Worm (Caenorhabditis elegans): ENCODE measurements around the gene C02F5.12.

Gene C02F5.12

ce11 chrIII:8235880-8236279 lies 6.9 kb downstream of the C02F5.12 start, which contains the start of gene C02F5.5:
Gene C02F5.5, plus strand, starts transcription at chrIII:8236180.
- no peak for TF ChIP-seq rbr-2 (tag; optimal IDR thresholded peaks at IDR 0.05)
- TF ChIP-seq spr-1 (tag; optimal IDR thresholded peaks at IDR 0.05): no peak
- no peak for TF ChIP-seq nhr-237 (tag; optimal IDR thresholded peaks at IDR 0.05)
- no peak for TF ChIP-seq sdz-12 (GFP tag; optimal IDR thresholded peaks at IDR 0.05)
- TF ChIP-seq zip-11 (GFP tag; IDR thresholded peaks at IDR 0.05): no peak
- TF ChIP-seq dmd-9 (GFP tag; IDR thresholded peaks at IDR 0.05): no peak
- no peak for TF ChIP-seq nhr-48 (tag; optimal IDR thresholded peaks at IDR 0.05)
- no peak for TF ChIP-seq ceh-62 (tag; optimal IDR thresholded peaks at IDR 0.05)
- no peak for TF ChIP-seq hlh-30 (tag; optimal IDR thresholded peaks at IDR 0.05; ENCODE audit: insufficient read depth)

ce11 chrIII:8235358-8235757 lies 7.5 kb downstream of the C02F5.12 start, which contains the start of gene C02F5.14:
Gene C02F5.14, minus strand, starts transcription at chrIII:8235514.
- TF ChIP-seq T20F7.1 (GFP tag; optimal IDR thresholded peaks at IDR 0.05) (no peak), ZK546.5 (tag; optimal IDR thresholded peaks at IDR 0.05) (no peak), F26F4.8 (GFP tag; conservative IDR thresholded peaks at IDR 0.05) (no peak), ceh-44 (GFP tag; IDR thresholded peaks at IDR 0.05) (no peak), cey-2 (tag; optimal IDR thresholded peaks at IDR 0.05; ENCODE audit: borderline replicate concordance, insufficient read depth) (no peak), hmg-1.1 (GFP tag; IDR thresholded peaks at IDR 0.05) (no peak), lin-29 (GFP tag; IDR thresholded peaks at IDR 0.05) (no peak)

- TF ChIP-seq attf-4 (tag; optimal IDR thresholded peaks at IDR 0.05) (no peak), fkh-10 (GFP tag; optimal IDR thresholded peaks at IDR 0.05) (no peak), lir-3 (tag; optimal IDR thresholded peaks at IDR 0.05) (no peak), set-16 (GFP tag; IDR thresholded peaks at IDR 0.05) (no peak), nhr-76 (tag; optimal IDR thresholded peaks at IDR 0.05) (no peak), T20F7.1 (GFP tag; optimal IDR thresholded peaks at IDR 0.05) (no peak), snpc-1.2 (GFP tag; IDR thresholded peaks at IDR 0.05) (no peak), aly-2 (tag; optimal IDR thresholded peaks at IDR 0.05) (no peak), gei-8 (GFP tag; optimal IDR thresholded peaks at IDR 0.05) (no peak), unc-62 (GFP tag; optimal IDR thresholded peaks at IDR 0.05 in 1 of 2) (peak in 1 of 2 experiments; percentile 56), unc-62 (tag; optimal IDR thresholded peaks at IDR 0.05) (no peak), nhr-102 (tag; optimal IDR thresholded peaks at IDR 0.05) (no peak), nhr-25 (tag; optimal IDR thresholded peaks at IDR 0.05; ENCODE audit: borderline replicate concordance, insufficient read depth) (no peak), lin-38 (GFP tag; IDR thresholded peaks at IDR 0.05) (no peak), zip-11 (GFP tag; IDR thresholded peaks at IDR 0.05) (no peak), sdz-12 (GFP tag; optimal IDR thresholded peaks at IDR 0.05) (peak; percentile 27), daf-19 (GFP tag; conservative IDR thresholded peaks at IDR 0.05) (no peak), F49E8.2 (tag; optimal IDR thresholded peaks at IDR 0.05; ENCODE audit: borderline replicate concordance) (no peak), dmd-9 (GFP tag; IDR thresholded peaks at IDR 0.05) (no peak), mdl-1 (tag; optimal IDR thresholded peaks at IDR 0.05) (no peak), Y75B8A.6 (GFP tag; IDR thresholded peaks at IDR 0.05) (no peak), ceh-44 (GFP tag; IDR thresholded peaks at IDR 0.05) (no peak), jun-1 (tag; optimal IDR thresholded peaks at IDR 0.05) (no peak), lin-15B (tag; optimal IDR thresholded peaks at IDR 0.05) (no peak), nhr-28 (tag; optimal IDR thresholded peaks at IDR 0.05) (no peak), mxl-2 (GFP tag; conservative IDR thresholded peaks at IDR 0.05) (no peak), ZK337.2 (GFP tag; IDR thresholded peaks at IDR 0.05) (no peak), skn-1 (tag; optimal IDR thresholded peaks at IDR 0.05) (no peak), aha-1 (tag) (no peak), mdt-29 (GFP tag; IDR thresholded peaks at IDR 0.05) (no peak), D1046.2 (GFP tag; IDR thresholded peaks at IDR 0.05) (no peak), nhr-42 (GFP tag; IDR thresholded peaks at IDR 0.05) (no peak), lim-7 (GFP tag; IDR thresholded peaks at IDR 0.05) (no peak), ctbp-1 (GFP tag; IDR thresholded peaks at IDR 0.05) (0 out of 2 replicates have a peak, but pooled peaks have one; percentile 8), saeg-2 (GFP tag; IDR thresholded peaks at IDR 0.05) (no peak), egl-43 (GFP tag; IDR thresholded peaks at IDR 0.05) (no peak), dve-1 (tag; optimal IDR thresholded peaks at IDR 0.05; ENCODE audit: insufficient read depth) (peak; percentile 16)
Observed at ce11 chrIII:8232634-8233033, 10.2 kb downstream of the C02F5.12 start, which contains the start of gene henn-1. Gene henn-1, plus strand, starts transcription at chrIII:8232651.

Data from whole organism, L4 larva.